Fruit fly (Drosophila melanogaster) whole organism, wandering third instar larva: Measurements from ENCODE around the gene CG46509.
"Not testable (repeated sequence)": the region's sequence is repeated elsewhere in the genome, so short reads cannot be mapped to it uniquely, and the experiment has no call there.

Experiments used
- Abd-B ChIP-seq: fragments of >200 bp; optimal IDR thresholded peaks from 2 replicates; lab custom pipeline; 2017; ENCODE audit warnings: missing biosample characterization, missing genetic modification characterization
- CG32264 ChIP-seq: fragments of 200-800 bp; sonication (Bioruptor generic); optimal IDR thresholded peaks from 2 replicates; lab custom pipeline; 2016; ENCODE audit warnings: missing biosample characterization, missing genetic modification characterization
- CG9705 ChIP-seq: fragments of 200-800 bp; sonication (Bioruptor generic); optimal IDR thresholded peaks from 2 replicates; lab custom pipeline; 2018; ENCODE audit warnings: missing biosample characterization, mild to moderate bottlenecking, missing genetic modification characterization
- Hr78 ChIP-seq: fragments of >200 bp; optimal IDR thresholded peaks from 2 replicates; lab custom pipeline; 2017; ENCODE audit warnings: missing biosample characterization, missing genetic modification characterization
- N ChIP-seq: fragments of >200 bp; optimal IDR thresholded peaks from 2 replicates; lab custom pipeline; 2018; ENCODE audit warnings: missing biosample characterization, missing external identifiers, missing genetic modification characterization
- Sp1 ChIP-seq: fragments of 200-800 bp; sonication (Bioruptor generic); optimal IDR thresholded peaks from 3 replicates; lab custom pipeline; 2019; ENCODE audit warnings: missing biosample characterization, mild to moderate bottlenecking, missing genetic modification characterization, moderate library complexity
- brk ChIP-seq: fragments of 200-800 bp; sonication (Bioruptor generic); optimal IDR thresholded peaks from 2 replicates; lab custom pipeline; 2016; ENCODE audit warnings: missing biosample characterization, mild to moderate bottlenecking, missing genetic modification characterization
- dmrt93B ChIP-seq: fragments of 200-800 bp; sonication (Bioruptor generic); optimal IDR thresholded peaks from 2 replicates; lab custom pipeline; 2018; ENCODE audit warnings: missing biosample characterization, mild to moderate bottlenecking, missing genetic modification characterization
- dsf ChIP-seq: sonication (Bioruptor generic); optimal IDR thresholded peaks from 2 replicates; lab custom pipeline; 2016; ENCODE audit warnings: missing biosample characterization, missing genetic modification characterization, borderline replicate concordance
- h ChIP-seq: fragments of 200-800 bp; sonication (Bioruptor generic); optimal IDR thresholded peaks from 3 replicates; lab custom pipeline; 2016; ENCODE audit warnings: missing biosample characterization, mild to moderate bottlenecking, missing genetic modification characterization
- lola ChIP-seq: fragments of >200 bp; optimal IDR thresholded peaks from 2 replicates; lab custom pipeline; 2017; ENCODE audit warnings: missing biosample characterization, missing genetic modification characterization
- rgr ChIP-seq: fragments of 200-800 bp; sonication (Bioruptor generic); optimal IDR thresholded peaks from 3 replicates; lab custom pipeline; 2016; ENCODE audit warnings: missing biosample characterization, mild to moderate bottlenecking, missing genetic modification characterization
- woc ChIP-seq: sonication (Bioruptor generic); optimal IDR thresholded peaks from 2 replicates; lab custom pipeline; 2016; ENCODE audit warnings: missing biosample characterization, mild to moderate bottlenecking, missing genetic modification characterization

CG46509 gene

DNA sequence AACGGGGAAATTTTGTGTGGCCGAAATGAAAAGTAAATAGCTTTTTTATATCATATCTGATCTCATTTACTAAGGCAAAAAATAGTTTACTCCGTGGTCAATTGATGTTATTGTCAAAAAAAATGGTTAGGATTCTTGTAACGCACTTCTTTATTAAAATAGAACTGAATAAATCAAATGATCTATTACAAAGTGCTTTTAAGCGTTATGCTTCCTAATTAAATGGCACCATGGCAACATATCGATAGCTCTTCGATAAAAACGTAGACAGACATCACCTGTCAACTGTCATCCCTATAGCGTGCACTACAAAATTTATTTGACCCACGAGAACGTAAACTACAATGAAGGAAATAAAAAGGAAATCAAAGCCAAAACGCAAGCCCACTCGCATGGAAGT lies 19.5 kb downstream of the CG46509 start, which contains the start of gene CG46513:
Gene CG46513 (plus strand): TSS at position 301 of the 400 bp plus-strand sequence.
- not testable (repeated sequence) for TF ChIP-seq CG32264 (GFP tag; lab: Kevin White, UChicago); lola (GFP tag; lab: Kevin White, UChicago); Abd-B

DNA sequence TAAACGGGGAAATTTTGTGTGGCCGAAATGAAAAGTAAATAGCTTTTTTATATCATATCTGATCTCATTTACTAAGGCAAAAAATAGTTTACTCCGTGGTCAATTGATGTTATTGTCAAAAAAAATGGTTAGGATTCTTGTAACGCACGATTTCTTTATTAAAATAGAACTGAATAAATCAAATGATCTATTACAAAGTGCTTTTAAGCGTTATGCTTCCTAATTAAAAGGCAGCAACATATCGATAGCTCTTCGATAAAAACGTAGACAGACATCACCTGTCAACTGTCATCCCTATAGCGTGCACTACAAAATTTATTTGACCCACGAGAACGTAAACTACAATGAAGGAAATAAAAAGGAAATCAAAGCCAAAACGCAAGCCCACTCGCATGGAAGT lies 24.4 kb downstream of the CG46509 start, which contains the start of gene CG46514:
Gene CG46514 (plus strand): TSS at position 301 of the 400 bp plus-strand sequence.
- not testable (repeated sequence) for TF ChIP-seq Hr78, dsf, Sp1 (GFP tag; lab: Kevin White, UChicago)
- TF ChIP-seq, all 38 proteins: peak for 0; not testable (repeated sequence) for 38

DNA sequence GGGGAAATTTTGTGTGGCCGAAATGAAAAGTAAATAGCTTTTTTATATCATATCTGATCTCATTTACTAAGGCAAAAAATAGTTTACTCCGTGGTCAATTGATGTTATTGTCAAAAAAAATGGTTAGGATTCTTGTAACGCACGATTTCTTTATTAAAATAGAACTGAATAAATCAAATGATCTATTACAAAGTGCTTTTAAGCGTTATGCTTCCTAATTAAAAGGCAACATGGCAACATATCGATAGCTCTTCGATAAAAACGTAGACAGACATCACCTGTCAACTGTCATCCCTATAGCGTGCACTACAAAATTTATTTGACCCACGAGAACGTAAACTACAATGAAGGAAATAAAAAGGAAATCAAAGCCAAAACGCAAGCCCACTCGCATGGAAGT lies 29.4 kb downstream of the CG46509 start, which contains the start of gene CG46515:
Gene CG46515 (plus strand): TSS at position 301 of the 400 bp plus-strand sequence.
- TF ChIP-seq CG9705; woc (GFP tag; lab: Kevin White, UChicago); rgr (GFP tag; lab: Kevin White, UChicago): not testable (repeated sequence)
- TF ChIP-seq, all 38 proteins: peak for 0; not testable (repeated sequence) for 38

DNA sequence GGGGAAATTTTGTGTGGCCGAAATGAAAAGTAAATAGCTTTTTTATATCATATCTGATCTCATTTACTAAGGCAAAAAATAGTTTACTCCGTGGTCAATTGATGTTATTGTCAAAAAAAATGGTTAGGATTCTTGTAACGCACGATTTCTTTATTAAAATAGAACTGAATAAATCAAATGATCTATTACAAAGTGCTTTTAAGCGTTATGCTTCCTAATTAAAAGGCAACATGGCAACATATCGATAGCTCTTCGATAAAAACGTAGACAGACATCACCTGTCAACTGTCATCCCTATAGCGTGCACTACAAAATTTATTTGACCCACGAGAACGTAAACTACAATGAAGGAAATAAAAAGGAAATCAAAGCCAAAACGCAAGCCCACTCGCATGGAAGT lies 39.6 kb downstream of the CG46509 start, which contains the start of gene CG46516:
Gene CG46516 (plus strand): TSS at position 301 of the 400 bp plus-strand sequence.
- TF ChIP-seq brk, rgr, h (GFP tag; lab: Kevin White, UChicago): not testable (repeated sequence)

DNA sequence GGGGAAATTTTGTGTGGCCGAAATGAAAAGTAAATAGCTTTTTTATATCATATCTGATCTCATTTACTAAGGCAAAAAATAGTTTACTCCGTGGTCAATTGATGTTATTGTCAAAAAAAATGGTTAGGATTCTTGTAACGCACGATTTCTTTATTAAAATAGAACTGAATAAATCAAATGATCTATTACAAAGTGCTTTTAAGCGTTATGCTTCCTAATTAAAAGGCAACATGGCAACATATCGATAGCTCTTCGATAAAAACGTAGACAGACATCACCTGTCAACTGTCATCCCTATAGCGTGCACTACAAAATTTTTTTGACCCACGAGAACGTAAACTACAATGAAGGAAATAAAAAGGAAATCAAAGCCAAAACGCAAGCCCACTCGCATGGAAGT lies 44.6 kb downstream of the CG46509 start, which contains the start of gene CG46517:
Gene CG46517 (plus strand): TSS at position 301 of the 400 bp plus-strand sequence.
- not testable (repeated sequence) for TF ChIP-seq N, dmrt93B, Abd-B
